Fruit fly (Drosophila melanogaster): ENCODE measurements around the gene Tim17a2.

DNA sequence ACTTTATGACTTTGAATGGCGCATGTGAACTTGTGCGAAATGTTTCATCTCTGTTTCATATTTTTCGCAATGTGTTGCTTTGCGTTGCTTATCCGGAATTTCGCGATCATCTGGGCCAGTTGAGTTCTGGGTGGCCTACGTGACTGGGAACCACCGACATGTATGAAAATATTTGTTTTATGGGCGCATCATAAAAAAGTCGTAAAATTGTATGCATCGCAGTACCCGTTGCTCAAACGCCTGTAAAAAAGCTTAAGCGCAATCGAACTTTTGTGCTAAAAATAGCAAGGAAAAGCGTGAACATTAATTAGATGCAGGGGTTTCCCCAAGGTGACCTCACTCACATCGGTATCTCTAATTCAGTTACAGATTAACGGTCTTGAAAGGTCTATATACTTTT lies 3.8 kb upstream of the Tim17a2 start:
- TF ChIP-seq pan (optimal IDR thresholded peaks at IDR 0.05) (no peak), psq (optimal IDR thresholded peaks at IDR 0.05) (no peak), usp (GFP tag; optimal IDR thresholded peaks at IDR 0.05) (no peak), EcR (GFP tag; optimal IDR thresholded peaks at IDR 0.05) (no peak)

Measured in whole organism.